Fruit fly (Drosophila melanogaster) whole organism, adult: ENCODE data around the gene Gyc88E.

Experiments used
- CG11617 ChIP-seq: fragments of 200-800 bp; sonication (Bioruptor generic); optimal IDR thresholded peaks from 2 replicates; lab custom pipeline; 2017; ENCODE audit warnings: mild to moderate bottlenecking, missing biosample characterization, missing genetic modification reagents, missing genetic modification characterization
- CG12768 ChIP-seq: fragments of 200-800 bp; sonication (Bioruptor generic); optimal IDR thresholded peaks from 2 replicates; lab custom pipeline; 2017; ENCODE audit warnings: missing biosample characterization, missing genetic modification characterization, mild to moderate bottlenecking, moderate library complexity, missing genetic modification reagents
- CG14711 ChIP-seq: fragments of 200-800 bp; sonication (Bioruptor generic); optimal IDR thresholded peaks from 2 replicates; lab custom pipeline; 2018; ENCODE audit warnings: missing biosample characterization, mild to moderate bottlenecking, missing genetic modification characterization, moderate library complexity
- CG1620 ChIP-seq: fragments of 200-800 bp; sonication (Bioruptor generic); optimal IDR thresholded peaks from 2 replicates; lab custom pipeline; 2016; ENCODE audit warnings: missing biosample characterization, missing genetic modification characterization
- CG7045 ChIP-seq: fragments of 200-800 bp; sonication (Bioruptor generic); optimal IDR thresholded peaks from 2 replicates; lab custom pipeline; 2017; ENCODE audit warnings: missing biosample characterization, mild to moderate bottlenecking, missing genetic modification characterization
- CG7101 ChIP-seq: fragments of 200-800 bp; sonication (Bioruptor generic); optimal IDR thresholded peaks from 2 replicates; lab custom pipeline; 2018; ENCODE audit warnings: missing biosample characterization, mild to moderate bottlenecking, missing genetic modification characterization, moderate library complexity
- Clk ChIP-seq: fragments of 200-800 bp; sonication (Bioruptor generic); optimal IDR thresholded peaks from 2 replicates; lab custom pipeline; 2017; ENCODE audit warnings: missing biosample characterization, missing genetic modification characterization
- Hr96 ChIP-seq: fragments of 200-800 bp; sonication (Bioruptor generic); optimal IDR thresholded peaks from 2 replicates; lab custom pipeline; 2016; ENCODE audit warnings: missing biosample characterization, missing genetic modification characterization
- Mnt ChIP-seq: fragments of 200-800 bp; sonication (Bioruptor generic); optimal IDR thresholded peaks from 2 replicates; lab custom pipeline; 2016; ENCODE audit warnings: missing biosample characterization, mild to moderate bottlenecking, missing genetic modification characterization
- bab1 ChIP-seq: fragments of 200-800 bp; sonication (Bioruptor generic); optimal IDR thresholded peaks from 3 replicates; lab custom pipeline; 2019; ENCODE audit warnings: missing biosample characterization, mild to moderate bottlenecking, missing genetic modification characterization, moderate library complexity
- kay ChIP-seq: fragments of 200-800 bp; sonication (Bioruptor generic); peaks from one replicate; lab custom pipeline; 2016; ENCODE audit warnings: missing biosample characterization, missing genetic modification characterization, borderline replicate concordance
- pad ChIP-seq: fragments of 200-800 bp; sonication (Bioruptor generic); optimal IDR thresholded peaks from 3 replicates; lab custom pipeline; 2017; ENCODE audit warnings: missing biosample characterization, missing genetic modification characterization, mild to moderate bottlenecking, moderate library complexity, missing genetic modification reagents
- tj ChIP-seq: fragments of 200-800 bp; sonication (Bioruptor generic); optimal IDR thresholded peaks from 3 replicates; lab custom pipeline; 2017; ENCODE audit warnings: missing biosample characterization, mild to moderate bottlenecking, missing genetic modification characterization, moderate library complexity

- TF ChIP-seq Mnt (peak; percentile 5), pad (no peak), tj (no peak), CG7045 (GFP tag; lab: Kevin White, UChicago) (peak; percentile 8), CG1620 (GFP tag; lab: Kevin White, UChicago) (no peak), kay (peak; percentile 7), CG11617 (GFP tag; lab: Kevin White, UChicago) (peak; percentile 19), Hr96 (GFP tag; lab: Kevin White, UChicago) (no peak), CG12768 (no peak), Clk (no peak), bab1 (GFP tag; lab: Kevin White, UChicago) (peak; percentile 71), CG14711 (tag; lab: Kevin White, UChicago) (no peak), CG7101 (tag; lab: Kevin White, UChicago) (peak; percentile 28)
These were observed 35.5 kb upstream of the Gyc88E start for dm6 chr3R:15114465-15115228.
